Worm (Caenorhabditis elegans) whole organism, midembryonic: ENCODE measurements around the gene B0304.2.

Experiments used
- T22C8.4 ChIP-seq: fragments of 200-800 bp; sonication (Bioruptor generic); IDR thresholded peaks from 2 replicates; pipeline ENCODE4 v1.3.6; 2022; ENCODE audit warnings: missing genetic modification characterization, missing compliant biosample characterization
- cog-1 ChIP-seq: sonication (generic microtip); optimal IDR thresholded peaks from 2 replicates; lab custom pipeline; 2016; ENCODE audit warnings: missing genetic modification characterization, missing compliant biosample characterization
- flt-1 ChIP-seq: fragments of 200-800 bp; sonication (Bioruptor generic); IDR thresholded peaks from 2 replicates; pipeline ENCODE4 v1.3.6; 2022; ENCODE audit warnings: missing genetic modification characterization, missing compliant biosample characterization
- klf-2 ChIP-seq: fragments of 200-800 bp; sonication (Bioruptor generic); conservative IDR thresholded peaks from 2 replicates; pipeline ENCODE4 v1.3.6; 2022; ENCODE audit warnings: missing genetic modification reagents, missing genetic modification characterization, missing compliant biosample characterization
- med-1 ChIP-seq: sonication (generic microtip); optimal IDR thresholded peaks from 2 replicates; lab custom pipeline; 2017; ENCODE audit warnings: missing genetic modification characterization, mild to moderate bottlenecking, missing compliant biosample characterization, antibody characterized with exemption, missing genetic modification reagents; ENCODE audit not compliant: insufficient read depth
- ref-1 ChIP-seq: fragments of 200-800 bp; sonication (Bioruptor generic); conservative IDR thresholded peaks from 2 replicates; pipeline ENCODE4 v1.3.6; 2022; ENCODE audit warnings: missing genetic modification reagents, missing genetic modification characterization, missing compliant biosample characterization
- tab-1 ChIP-seq: fragments of 200-800 bp; sonication (Bioruptor generic); IDR thresholded peaks from 2 replicates; pipeline ENCODE4 v1.3.6; 2022; ENCODE audit warnings: missing genetic modification characterization, missing compliant biosample characterization
- ztf-29 ChIP-seq: fragments of 200-800 bp; sonication (Bioruptor generic); IDR thresholded peaks from 2 replicates; pipeline ENCODE4 v1.3.6; 2022; ENCODE audit warnings: missing genetic modification reagents, missing genetic modification characterization, missing compliant biosample characterization

ce11 chrII:4552088-4552487 is 28.7 kb downstream of the B0304.2 start:
- TF ChIP-seq T22C8.4 (GFP tag; lab: Robert Waterston, UW), result no peak
- no peak for TF ChIP-seq ztf-29
- TF ChIP-seq flt-1 (GFP tag; lab: Robert Waterston, UW), result no peak
- TF ChIP-seq ref-1 (GFP tag; lab: Robert Waterston, UW), result no peak
- TF ChIP-seq klf-2, result no peak
- TF ChIP-seq tab-1 (GFP tag; lab: Robert Waterston, UW), result no peak
- TF ChIP-seq med-1 (GFP tag; lab: Kevin White, UChicago), result no peak
- no peak for TF ChIP-seq cog-1 (tag; lab: Kevin White, UChicago)
